Worm (Caenorhabditis elegans) whole organism, L4 larva: ENCODE results near the gene teg-1.
A peak's percentile ranks its signal among the peaks of the same experiment; 100 is the strongest.

Source experiments
- D1046.2 ChIP-seq: fragments of 200-800 bp; sonication (Bioruptor generic); IDR thresholded peaks from 2 replicates; pipeline ENCODE4 v1.3.6; 2022; ENCODE audit warnings: missing genetic modification characterization, missing compliant biosample characterization
- F37D6.2 ChIP-seq: sonication (generic microtip); optimal IDR thresholded peaks from 2 replicates; lab custom pipeline; 2016; ENCODE audit warnings: mild to moderate bottlenecking, missing genetic modification characterization, missing compliant biosample characterization
- F49E8.2 ChIP-seq: sonication (generic microtip); optimal IDR thresholded peaks from 2 replicates; lab custom pipeline; 2016; ENCODE audit warnings: missing compliant biosample characterization, mild to moderate bottlenecking, missing genetic modification characterization, borderline replicate concordance
- R02D3.7 ChIP-seq: fragments of 150-350 bp; sonication (generic microtip); optimal IDR thresholded peaks from 3 replicates; lab custom pipeline; 2014; ENCODE audit warnings: missing biosample characterization, missing genetic modification characterization
- T26A8.4 ChIP-seq: fragments of 200-800 bp; sonication (Bioruptor generic); IDR thresholded peaks from 2 replicates; pipeline ENCODE4 v1.3.6; 2022; ENCODE audit warnings: missing genetic modification characterization, missing compliant biosample characterization
- Y48G9A.11 ChIP-seq: fragments of 200-800 bp; sonication (Bioruptor generic); IDR thresholded peaks from 2 replicates; pipeline ENCODE4 v1.3.6; 2022; ENCODE audit warnings: missing genetic modification reagents, missing genetic modification characterization, missing compliant biosample characterization
- aha-1 ChIP-seq: fragments of 150-350 bp; peaks from one replicate; lab custom pipeline; 2014; ENCODE audit warnings: missing biosample characterization, missing genetic modification characterization
- aly-2 ChIP-seq: sonication (generic microtip); optimal IDR thresholded peaks from 2 replicates; lab custom pipeline; 2018; ENCODE audit warnings: missing biosample characterization, missing genetic modification characterization
- ceh-20 ChIP-seq: fragments of 200-800 bp; sonication (Bioruptor generic); IDR thresholded peaks from 2 replicates; pipeline ENCODE4 v1.3.6; 2022; ENCODE audit warnings: missing genetic modification reagents, missing genetic modification characterization, missing compliant biosample characterization
- ceh-28 ChIP-seq: fragments of 150-350 bp; optimal IDR thresholded peaks from 2 replicates; lab custom pipeline; 2014; ENCODE audit warnings: missing biosample characterization, missing genetic modification reagents, missing genetic modification characterization
- ceh-62 ChIP-seq: sonication (generic microtip); optimal IDR thresholded peaks from 2 replicates; lab custom pipeline; 2017; ENCODE audit warnings: missing biosample characterization, missing genetic modification characterization
- ctbp-1 ChIP-seq: fragments of 200-800 bp; sonication (Bioruptor generic); IDR thresholded peaks from 2 replicates; pipeline ENCODE4 v1.3.6; 2022; ENCODE audit warnings: missing genetic modification reagents, missing genetic modification characterization, missing compliant biosample characterization
- daf-12 ChIP-seq: fragments of 150-350 bp; optimal IDR thresholded peaks from 2 replicates; lab custom pipeline; 2014; ENCODE audit warnings: missing biosample characterization, missing genetic modification reagents, missing genetic modification characterization
- daf-16 ChIP-seq, 3 experiments: sonication (generic microtip); optimal IDR thresholded peaks; 2 replicates each; lab custom pipeline; 2016 to 2017; ENCODE audit warnings: missing genetic modification characterization in 3 of 3, missing genetic modification reagents in 3 of 3, mild to moderate bottlenecking in 2 of 3, missing compliant biosample characterization in 2 of 3, missing biosample characterization in 1 of 3, moderate library complexity in 1 of 3
- dmd-6 ChIP-seq: fragments of 200-800 bp; sonication (Bioruptor generic); IDR thresholded peaks from 2 replicates; pipeline ENCODE4 v1.3.6; 2022; ENCODE audit warnings: missing genetic modification reagents, missing genetic modification characterization, missing compliant biosample characterization
- dmd-9 ChIP-seq: fragments of 200-800 bp; sonication (Bioruptor generic); IDR thresholded peaks from 2 replicates; pipeline ENCODE4 v1.3.6; 2022; ENCODE audit warnings: missing genetic modification reagents, missing genetic modification characterization, missing compliant biosample characterization
- duxl-1 ChIP-seq: sonication (generic microtip); optimal IDR thresholded peaks from 2 replicates; lab custom pipeline; 2016; ENCODE audit warnings: mild to moderate bottlenecking, missing genetic modification characterization, moderate library complexity, missing compliant biosample characterization; ENCODE audit not compliant: poor library complexity
- egl-27 ChIP-seq: sonication (generic microtip); optimal IDR thresholded peaks from 3 replicates; lab custom pipeline; 2017; ENCODE audit warnings: missing biosample characterization, missing genetic modification reagents, missing genetic modification characterization
- fkh-10 ChIP-seq: fragments of 150-350 bp; optimal IDR thresholded peaks from 2 replicates; lab custom pipeline; 2014; ENCODE audit warnings: missing biosample characterization, missing genetic modification reagents, missing genetic modification characterization
- gei-8 ChIP-seq: fragments of 200-800 bp; sonication (Bioruptor generic); optimal IDR thresholded peaks from 2 replicates; lab custom pipeline; 2018; ENCODE audit warnings: mild to moderate bottlenecking, missing genetic modification characterization, missing compliant biosample characterization
- hif-1 ChIP-seq, 2 experiments: sonication (generic microtip); optimal IDR thresholded peaks; 2 replicates each; lab custom pipeline; 2016 to 2017; ENCODE audit warnings: missing compliant biosample characterization in 2 of 2, missing genetic modification characterization in 2 of 2, missing genetic modification reagents in 2 of 2, missing genotype in 2 of 2, mild to moderate bottlenecking in 1 of 2
- hlh-11 ChIP-seq: fragments of 200-800 bp; sonication (Bioruptor generic); optimal IDR thresholded peaks from 2 replicates; lab custom pipeline; 2018; ENCODE audit warnings: mild to moderate bottlenecking, missing genetic modification characterization, missing compliant biosample characterization
- hmg-1.1 ChIP-seq: fragments of 200-800 bp; sonication (Bioruptor generic); IDR thresholded peaks from 2 replicates; pipeline ENCODE4 v1.3.6; 2022; ENCODE audit warnings: missing genetic modification reagents, missing genetic modification characterization, missing compliant biosample characterization
- jun-1 ChIP-seq: fragments of 150-350 bp; optimal IDR thresholded peaks from 2 replicates; lab custom pipeline; 2014; ENCODE audit warnings: missing biosample characterization, missing genetic modification reagents, missing genetic modification characterization
- lim-7 ChIP-seq: fragments of 200-800 bp; sonication (Bioruptor generic); IDR thresholded peaks from 2 replicates; pipeline ENCODE4 v1.3.6; 2022; ENCODE audit warnings: missing genetic modification characterization, missing compliant biosample characterization
- lin-15B ChIP-seq: fragments of 150-350 bp; sonication (generic microtip); optimal IDR thresholded peaks from 3 replicates; lab custom pipeline; 2014; ENCODE audit warnings: missing biosample characterization, missing genetic modification characterization
- lir-3 ChIP-seq: sonication (generic microtip); optimal IDR thresholded peaks from 2 replicates; lab custom pipeline; 2016; ENCODE audit warnings: mild to moderate bottlenecking, missing genetic modification characterization, missing compliant biosample characterization
- madf-9 ChIP-seq: fragments of 200-800 bp; sonication (Bioruptor generic); conservative IDR thresholded peaks from 2 replicates; pipeline ENCODE4 v1.3.6; 2022; ENCODE audit warnings: missing genetic modification reagents, missing genetic modification characterization, missing compliant biosample characterization
- mxl-3 ChIP-seq: fragments of 200-800 bp; sonication (Bioruptor generic); optimal IDR thresholded peaks from 2 replicates; lab custom pipeline; 2018; ENCODE audit warnings: mild to moderate bottlenecking, missing genetic modification characterization, missing compliant biosample characterization
- nhr-10 ChIP-seq: fragments of 150-350 bp; optimal IDR thresholded peaks from 2 replicates; lab custom pipeline; 2014; ENCODE audit warnings: missing biosample characterization, missing genetic modification characterization
- nhr-111 ChIP-seq: fragments of 200-800 bp; sonication (Bioruptor generic); optimal IDR thresholded peaks from 2 replicates; lab custom pipeline; 2018; ENCODE audit warnings: mild to moderate bottlenecking, missing genetic modification characterization, missing compliant biosample characterization
- nhr-237 ChIP-seq: sonication (generic microtip); optimal IDR thresholded peaks from 2 replicates; lab custom pipeline; 2017; ENCODE audit warnings: missing biosample characterization, missing genetic modification characterization
- nhr-28 ChIP-seq: fragments of 150-350 bp; optimal IDR thresholded peaks from 2 replicates; lab custom pipeline; 2014; ENCODE audit warnings: missing biosample characterization, missing genetic modification characterization
- nhr-41 ChIP-seq: fragments of 200-800 bp; sonication (Bioruptor generic); IDR thresholded peaks from 2 replicates; pipeline ENCODE4 v1.3.6; 2022; ENCODE audit warnings: missing genetic modification reagents, missing genetic modification characterization, missing compliant biosample characterization
- nhr-48 ChIP-seq: sonication (generic microtip); optimal IDR thresholded peaks from 2 replicates; lab custom pipeline; 2016; ENCODE audit warnings: mild to moderate bottlenecking, missing genetic modification characterization, missing compliant biosample characterization
- nhr-76 ChIP-seq: fragments of 150-350 bp; optimal IDR thresholded peaks from 2 replicates; lab custom pipeline; 2014; ENCODE audit warnings: missing biosample characterization, missing genetic modification characterization
- nhr-77 ChIP-seq: fragments of 150-350 bp; optimal IDR thresholded peaks from 2 replicates; lab custom pipeline; 2014; ENCODE audit warnings: missing biosample characterization, missing genetic modification characterization
- pha-4 ChIP-seq, 2 experiments: fragments of 150-350 bp in 1 of 2; fragments of 200-800 bp in 1 of 2; sonication (Bioruptor generic) in 1 of 2; IDR thresholded peaks in 1 of 2; optimal IDR thresholded peaks in 1 of 2; 2 replicates each; pipeline versions ENCODE4 v1.3.6 to Lab custom; 2014 to 2022; ENCODE audit warnings: missing genetic modification characterization in 2 of 2, missing genetic modification reagents in 2 of 2, missing biosample characterization in 1 of 2, missing compliant biosample characterization in 1 of 2
- pqm-1 ChIP-seq: sonication (generic microtip); optimal IDR thresholded peaks from 2 replicates; lab custom pipeline; 2017; ENCODE audit warnings: missing biosample characterization, missing genetic modification characterization
- sdz-12 ChIP-seq: fragments of 200-800 bp; sonication (Bioruptor generic); optimal IDR thresholded peaks from 2 replicates; lab custom pipeline; 2018; ENCODE audit warnings: mild to moderate bottlenecking, missing genetic modification characterization, missing compliant biosample characterization
- skn-1 ChIP-seq: fragments of 150-350 bp; optimal IDR thresholded peaks from 2 replicates; lab custom pipeline; 2014; ENCODE audit warnings: missing biosample characterization, missing genetic modification characterization
- snpc-1.2 ChIP-seq: fragments of 200-800 bp; sonication (Bioruptor generic); IDR thresholded peaks from 2 replicates; pipeline ENCODE4 v1.3.6; 2022; ENCODE audit warnings: missing genetic modification reagents, missing genetic modification characterization, missing compliant biosample characterization
- spr-3 ChIP-seq: fragments of 200-800 bp; sonication (Bioruptor generic); optimal IDR thresholded peaks from 2 replicates; lab custom pipeline; 2018; ENCODE audit warnings: mild to moderate bottlenecking, missing genetic modification characterization, missing compliant biosample characterization
- tag-97 ChIP-seq: fragments of 200-800 bp; sonication (Bioruptor generic); IDR thresholded peaks from 2 replicates; pipeline ENCODE4 v1.3.6; 2022; ENCODE audit warnings: missing genetic modification characterization, missing compliant biosample characterization
- tra-1 ChIP-seq: fragments of 200-800 bp; sonication (Bioruptor generic); IDR thresholded peaks from 2 replicates; pipeline ENCODE4 v1.3.6; 2022; ENCODE audit warnings: missing genetic modification reagents, missing genetic modification characterization, missing compliant biosample characterization
- unc-39 ChIP-seq: sonication (generic microtip); optimal IDR thresholded peaks from 2 replicates; lab custom pipeline; 2017; ENCODE audit warnings: missing biosample characterization, missing genetic modification characterization
- vab-7 ChIP-seq: fragments of 200-800 bp; sonication (Bioruptor generic); IDR thresholded peaks from 2 replicates; pipeline ENCODE4 v1.3.6; 2022; ENCODE audit warnings: missing genetic modification reagents, missing genetic modification characterization, missing compliant biosample characterization
- zip-2 ChIP-seq: fragments of 150-350 bp; optimal IDR thresholded peaks from 2 replicates; lab custom pipeline; 2014; ENCODE audit warnings: missing biosample characterization, missing genetic modification characterization
- ztf-7 ChIP-seq: fragments of 150-350 bp; optimal IDR thresholded peaks from 2 replicates; lab custom pipeline; 2014; ENCODE audit warnings: missing biosample characterization, missing genetic modification characterization

The teg-1 gene

ce11 chrIII:11268532-11268931 lies 49.5 kb downstream of the teg-1 start:
- TF ChIP-seq dmd-6 (GFP tag; lab: Robert Waterston, UW): peak; percentile 66
- TF ChIP-seq pqm-1 (tag; lab: Kevin White, UChicago): peak; percentile 36
- peak; percentile 3 for TF ChIP-seq nhr-48 (tag; lab: Kevin White, UChicago)
- TF ChIP-seq daf-16 (GFP tag; optimal IDR thresholded peaks at IDR 0.05; lab: Kevin White, UChicago): no peak
- peak; percentile 24 for TF ChIP-seq daf-16 (tag; optimal IDR thresholded peaks at IDR 0.05; lab: Kevin White, UChicago)
- TF ChIP-seq lin-15B (tag; lab: Kevin White, UChicago): no peak
- TF ChIP-seq nhr-28 (tag; lab: Kevin White, UChicago): peak; percentile 61
- TF ChIP-seq tra-1: 0 out of 2 replicates have a peak, but pooled peaks have one; percentile 5
- peak; percentile 8 for TF ChIP-seq hlh-11 (tag; lab: Kevin White, UChicago)
- TF ChIP-seq nhr-237 (tag; lab: Kevin White, UChicago): no peak

DNA sequence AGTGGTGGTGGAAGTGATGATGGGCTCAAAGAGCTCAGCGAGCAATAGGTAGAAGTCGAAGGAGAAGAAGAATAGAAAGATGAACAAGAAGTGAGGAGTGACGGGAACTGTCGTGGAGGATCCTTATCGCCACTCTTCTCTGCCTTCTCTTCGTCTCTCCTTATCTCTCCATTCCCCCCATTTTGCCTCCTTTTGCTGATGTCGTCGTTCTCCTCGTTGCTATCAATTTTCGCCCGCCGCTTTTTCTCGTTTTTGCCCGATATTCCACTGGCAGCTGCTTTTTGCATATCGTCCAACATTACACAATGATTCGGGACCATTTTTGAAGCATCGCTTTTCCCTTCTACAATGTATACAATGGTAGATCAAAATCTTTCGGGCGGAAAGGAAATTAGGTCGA lies 50.7 kb downstream of the teg-1 start:
- TF ChIP-seq dmd-6 (GFP tag; lab: Robert Waterston, UW): peak; percentile 63
- no peak for TF ChIP-seq hif-1 (tag; optimal IDR thresholded peaks at IDR 0.05; lab: Kevin White, UChicago)
- TF ChIP-seq unc-39: no peak
- no peak for TF ChIP-seq R02D3.7
- no peak for TF ChIP-seq ceh-62 (tag; lab: Kevin White, UChicago)
- no peak for TF ChIP-seq nhr-77 (tag; lab: Kevin White, UChicago)
- TF ChIP-seq hmg-1.1 (GFP tag; lab: Robert Waterston, UW): no peak
- TF ChIP-seq duxl-1: no peak
- no peak for TF ChIP-seq pha-4 (GFP tag; IDR thresholded peaks at IDR 0.05; lab: Robert Waterston, UW)
- TF ChIP-seq pha-4 (tag; optimal IDR thresholded peaks at IDR 0.05; lab: Kevin White, UChicago): no peak
- TF ChIP-seq sdz-12 (GFP tag; lab: Kevin White, UChicago): no peak
- TF ChIP-seq ceh-20 (GFP tag; lab: Robert Waterston, UW): no peak
- no peak for TF ChIP-seq aly-2 (tag; lab: Kevin White, UChicago)
- no peak for TF ChIP-seq madf-9
- TF ChIP-seq daf-16 (GFP tag; optimal IDR thresholded peaks at IDR 0.05; lab: Kevin White, UChicago): no peak
- peak; percentile 14 for TF ChIP-seq daf-16 (tag; optimal IDR thresholded peaks at IDR 0.05; lab: Kevin White, UChicago)
- TF ChIP-seq F49E8.2 (tag; lab: Kevin White, UChicago): no peak
- TF ChIP-seq mxl-3: peak; percentile 38
- TF ChIP-seq vab-7 (GFP tag; lab: Robert Waterston, UW): no peak
- no peak for TF ChIP-seq snpc-1.2 (GFP tag; lab: Robert Waterston, UW)
- no peak for TF ChIP-seq nhr-111 (GFP tag; lab: Kevin White, UChicago)
- no peak for TF ChIP-seq daf-12
- no peak for TF ChIP-seq nhr-10 (tag; lab: Kevin White, UChicago)
- no peak for TF ChIP-seq tag-97 (GFP tag; lab: Robert Waterston, UW)
- TF ChIP-seq skn-1 (tag; lab: Kevin White, UChicago): no peak
- TF ChIP-seq egl-27 (tag; lab: Kevin White, UChicago): no peak
- no peak for TF ChIP-seq T26A8.4 (GFP tag; lab: Robert Waterston, UW)
- TF ChIP-seq aha-1 (tag; lab: Kevin White, UChicago): no peak
- no peak for TF ChIP-seq jun-1 (tag; lab: Kevin White, UChicago)
- TF ChIP-seq pqm-1 (tag; lab: Kevin White, UChicago): peak; percentile 62
- TF ChIP-seq F37D6.2: no peak
- TF ChIP-seq spr-3 (GFP tag; lab: Kevin White, UChicago): no peak
- TF ChIP-seq fkh-10: no peak
- no peak for TF ChIP-seq gei-8 (GFP tag; lab: Kevin White, UChicago)
- TF ChIP-seq dmd-9: no peak
- TF ChIP-seq D1046.2 (GFP tag; lab: Robert Waterston, UW): no peak
- no peak for TF ChIP-seq ztf-7
- no peak for TF ChIP-seq zip-2
- TF ChIP-seq ctbp-1 (GFP tag; lab: Robert Waterston, UW): no peak
- TF ChIP-seq nhr-76 (tag; lab: Kevin White, UChicago): no peak
- TF ChIP-seq lir-3: no peak
- TF ChIP-seq nhr-28 (tag; lab: Kevin White, UChicago): peak; percentile 70
- no peak for TF ChIP-seq ceh-28 (tag; lab: Kevin White, UChicago)
- TF ChIP-seq nhr-41 (GFP tag; lab: Robert Waterston, UW): no peak
- TF ChIP-seq Y48G9A.11 (GFP tag; lab: Robert Waterston, UW): no peak
- no peak for TF ChIP-seq lim-7 (GFP tag; lab: Robert Waterston, UW)
